Fruit fly (Drosophila melanogaster): Measurements from ENCODE around the gene Nmd3.

Gene Nmd3

DNA sequence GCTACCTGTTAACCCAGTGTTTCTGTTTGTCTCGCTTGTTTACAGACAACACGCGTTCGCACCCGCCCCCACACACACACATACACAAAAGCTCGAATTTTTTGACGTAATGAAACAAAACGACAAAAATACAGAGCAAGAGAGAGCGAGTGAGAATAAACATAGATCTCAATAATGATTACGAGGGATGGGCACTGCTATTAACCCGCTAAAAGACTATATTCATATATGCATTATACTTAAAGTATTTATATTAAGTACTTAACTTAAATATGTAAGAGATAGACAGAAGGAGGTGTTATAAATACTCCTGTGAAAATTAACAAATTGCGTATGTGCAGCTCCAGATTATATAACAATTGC lies 42.6 kb downstream of the Nmd3 start (continued):
- peak; percentile 71 for TF ChIP-seq odd (GFP tag; optimal IDR thresholded peaks at IDR 0.05)
- TF ChIP-seq lilli (GFP tag; optimal IDR thresholded peaks at IDR 0.05), result peak; percentile 10
- TF ChIP-seq Xrp1 (GFP tag; IDR thresholded peaks at IDR 0.05), result peak; percentile 39; the same call in 1 of the 2 replicates
- TF ChIP-seq CG15011 (GFP tag; optimal IDR thresholded peaks at IDR 0.05), result peak; percentile 38
- TF ChIP-seq CG8089 (GFP tag; optimal IDR thresholded peaks at IDR 0.05), result peak; percentile 16
- peak; percentile 25 for TF ChIP-seq YL-1 (GFP tag; optimal IDR thresholded peaks at IDR 0.05)
- TF ChIP-seq Hmr (GFP tag; optimal IDR thresholded peaks at IDR 0.05), result peak; percentile 65
- TF ChIP-seq CTCF (GFP tag; optimal IDR thresholded peaks at IDR 0.05), result no peak
- TF ChIP-seq CG9817 (tag; optimal IDR thresholded peaks at IDR 0.05), result peak; percentile 36
- TF ChIP-seq CG8281 (tag; optimal IDR thresholded peaks at IDR 0.05), result peak; percentile 33
- TF ChIP-seq tap (tag; optimal IDR thresholded peaks at IDR 0.05), result peak; percentile 33
- TF ChIP-seq org-1 (GFP tag; optimal IDR thresholded peaks at IDR 0.05), result peak; percentile 21
- TF ChIP-seq fu2 (GFP tag; optimal IDR thresholded peaks at IDR 0.05), result no peak
- TF ChIP-seq klu (GFP tag; IDR thresholded peaks at IDR 0.05), result no peak
- no peak for TF ChIP-seq abd-A (tag; optimal IDR thresholded peaks at IDR 0.05)
- peak; percentile 67 for TF ChIP-seq lbe (GFP tag; optimal IDR thresholded peaks at IDR 0.05)
- TF ChIP-seq Pdp1 (GFP tag; optimal IDR thresholded peaks at IDR 0.05), result peak; percentile 2 to 90
- no peak for TF ChIP-seq sima (GFP tag; optimal IDR thresholded peaks at IDR 0.05)
- TF ChIP-seq CG14014 (GFP tag; IDR thresholded peaks at IDR 0.05), result peak; percentile 44; the same call in 1 of the 2 replicates
- peak; percentile 47 for TF ChIP-seq dmrt99B (tag; optimal IDR thresholded peaks at IDR 0.05)
- peak; percentile 22; the same call in 1 of the 2 replicates for TF ChIP-seq ranshi (GFP tag; IDR thresholded peaks at IDR 0.05)
- TF ChIP-seq ci (GFP tag; IDR thresholded peaks at IDR 0.05), result peak; percentile 80
- TF ChIP-seq kah (GFP tag; optimal IDR thresholded peaks at IDR 0.05), result peak; percentile 79
- 0 out of 2 replicates have a peak, but pooled peaks have one; percentile 22 for TF ChIP-seq CG4730 (GFP tag; IDR thresholded peaks at IDR 0.05)
- peak; percentile 97 for TF ChIP-seq mirr (GFP tag; optimal IDR thresholded peaks at IDR 0.05)
- peak; percentile 56 for TF ChIP-seq CG12769 (tag; optimal IDR thresholded peaks at IDR 0.05)
- TF ChIP-seq CG7928 (GFP tag; optimal IDR thresholded peaks at IDR 0.05), result peak; percentile 84
- TF ChIP-seq pan (optimal IDR thresholded peaks at IDR 0.05), result no peak
- peak in 1 of 2 experiments; percentile 64 for TF ChIP-seq pan (GFP tag; optimal IDR thresholded peaks at IDR 0.05 in 1 of 2, IDR thresholded peaks at IDR 0.05 in 1 of 2)
- peak; percentile 4 for TF ChIP-seq exex (tag; optimal IDR thresholded peaks at IDR 0.05)
- peak; percentile 42 for TF ChIP-seq CG15514 (GFP tag; optimal IDR thresholded peaks at IDR 0.05)
- peak; percentile 35 for TF ChIP-seq CG3281 (GFP tag; optimal IDR thresholded peaks at IDR 0.05)
- peak; percentile 28; the same call in 1 of the 3 replicates for TF ChIP-seq CG34422 (GFP tag; IDR thresholded peaks at IDR 0.05)
- peak; percentile 31; the same call in 1 of the 2 replicates for TF ChIP-seq gsb (GFP tag; IDR thresholded peaks at IDR 0.05)
- peak; percentile 57 for TF ChIP-seq Meics (GFP tag; optimal IDR thresholded peaks at IDR 0.05)
- peak; percentile 47 for TF ChIP-seq CG31441 (GFP tag; IDR thresholded peaks at IDR 0.05)
- TF ChIP-seq Ssrp (tag; optimal IDR thresholded peaks at IDR 0.05), result peak; percentile 2
- no peak for TF ChIP-seq Kr (GFP tag; optimal IDR thresholded peaks at IDR 0.05)
- TF ChIP-seq ind (GFP tag; optimal IDR thresholded peaks at IDR 0.05), result peak; percentile 50
- peak; percentile 40; the same call in 1 of the 3 replicates for TF ChIP-seq dysf (GFP tag; IDR thresholded peaks at IDR 0.05)
- peak; percentile 4 for TF ChIP-seq her (GFP tag; optimal IDR thresholded peaks at IDR 0.05)
- peak; percentile 56 for TF ChIP-seq NfI (GFP tag; optimal IDR thresholded peaks at IDR 0.05)
- TF ChIP-seq chn (GFP tag; optimal IDR thresholded peaks at IDR 0.05), result no peak
- TF ChIP-seq CG9932 (GFP tag; IDR thresholded peaks at IDR 0.05), result peak; percentile 60
- TF ChIP-seq nerfin-1 (tag; optimal IDR thresholded peaks at IDR 0.05), result peak; percentile 20
- TF ChIP-seq ab (GFP tag; optimal IDR thresholded peaks at IDR 0.05), result no peak
- TF ChIP-seq Lhr (GFP tag; optimal IDR thresholded peaks at IDR 0.05), result no peak
- TF ChIP-seq CG1647 (GFP tag; optimal IDR thresholded peaks at IDR 0.05), result peak; percentile 16
- TF ChIP-seq Vsx1 (GFP tag; optimal IDR thresholded peaks at IDR 0.05), result peak; percentile 61
- TF ChIP-seq CG2875 (GFP tag; optimal IDR thresholded peaks at IDR 0.05), result peak; percentile 68
- TF ChIP-seq CG18599 (GFP tag; optimal IDR thresholded peaks at IDR 0.05), result peak; percentile 72

Data from whole organism, embryonic.